Worm (Caenorhabditis elegans): ENCODE results near the gene K08A2.2.

Gene K08A2.2

ce11 chrII:2976597-2976996 is 14.8 kb upstream of the K08A2.2 start, which contains the start of gene nhr-88 (continued):
- TF ChIP-seq C34F6.9 (tag; optimal IDR thresholded peaks at IDR 0.05) (peak; percentile 4), sma-9 (GFP tag; optimal IDR thresholded peaks at IDR 0.05) (peak; percentile 31), sma-9 (tag; optimal IDR thresholded peaks at IDR 0.05) (no peak), aly-2 (tag; optimal IDR thresholded peaks at IDR 0.05) (no peak)

- TF ChIP-seq fos-1 (tag; optimal IDR thresholded peaks at IDR 0.05) (no peak), blmp-1 (tag; optimal IDR thresholded peaks at IDR 0.05; ENCODE audit: insufficient read depth) (peak; percentile 75)
These were observed 13.8 kb upstream of the K08A2.2 start for ce11 chrII:2977652-2978051.

- TF ChIP-seq ama-1 (optimal IDR thresholded peaks at IDR 0.05), result no peak
- no peak for TF ChIP-seq gmeb-1 (tag; optimal IDR thresholded peaks at IDR 0.05)
- no peak for TF ChIP-seq ztf-11 (tag; optimal IDR thresholded peaks at IDR 0.05)
- TF ChIP-seq mbf-1 (tag; optimal IDR thresholded peaks at IDR 0.05), result no peak
- TF ChIP-seq elt-1 (tag; optimal IDR thresholded peaks at IDR 0.05), result no peak
- no peak for TF ChIP-seq aly-2 (tag; optimal IDR thresholded peaks at IDR 0.05)
- no peak for TF ChIP-seq nhr-77 (tag; optimal IDR thresholded peaks at IDR 0.05)
- TF ChIP-seq peb-1 (tag; optimal IDR thresholded peaks at IDR 0.05), result no peak
- no peak for TF ChIP-seq skn-1 (tag; optimal IDR thresholded peaks at IDR 0.05)
- TF ChIP-seq nhr-10 (tag; optimal IDR thresholded peaks at IDR 0.05), result no peak
- no peak for TF ChIP-seq nhr-129 (tag; optimal IDR thresholded peaks at IDR 0.05)
- TF ChIP-seq nhr-25 (tag; optimal IDR thresholded peaks at IDR 0.05), result no peak
- TF ChIP-seq sem-4 (tag; optimal IDR thresholded peaks at IDR 0.05), result no peak
- TF ChIP-seq fos-1 (tag; optimal IDR thresholded peaks at IDR 0.05), result no peak
- TF ChIP-seq ceh-82 (tag; optimal IDR thresholded peaks at IDR 0.05), result no peak
- no peak for TF ChIP-seq nhr-12 (tag; optimal IDR thresholded peaks at IDR 0.05)
- TF ChIP-seq unc-39 (tag; optimal IDR thresholded peaks at IDR 0.05), result no peak
- TF ChIP-seq lin-13 (GFP tag; optimal IDR thresholded peaks at IDR 0.05), result no peak
- no peak for TF ChIP-seq zag-1 (tag; optimal IDR thresholded peaks at IDR 0.05)
- TF ChIP-seq ztf-4 (tag; optimal IDR thresholded peaks at IDR 0.05), result no peak
These were observed 12.3 kb upstream of the K08A2.2 start for ce11 chrII:2979061-2979460.

ce11 chrII:2984383-2984782 is 7.0 kb upstream of the K08A2.2 start:
- TF ChIP-seq crh-2 (tag; optimal IDR thresholded peaks at IDR 0.05), result no peak
- TF ChIP-seq aly-2 (tag; optimal IDR thresholded peaks at IDR 0.05), result no peak
- no peak for TF ChIP-seq egl-27 (tag; optimal IDR thresholded peaks at IDR 0.05)
- no peak for TF ChIP-seq ama-1 (optimal IDR thresholded peaks at IDR 0.05)
- TF ChIP-seq lin-13 (GFP tag; optimal IDR thresholded peaks at IDR 0.05), result no peak

ce11 chrII:2985446-2985845 is 6.0 kb upstream of the K08A2.2 start:
- TF ChIP-seq R02D3.7 (tag; optimal IDR thresholded peaks at IDR 0.05) (no peak), ceh-82 (tag; optimal IDR thresholded peaks at IDR 0.05) (no peak), mbf-1 (tag; optimal IDR thresholded peaks at IDR 0.05) (no peak), sma-9 (GFP tag; optimal IDR thresholded peaks at IDR 0.05) (no peak), sma-9 (tag; optimal IDR thresholded peaks at IDR 0.05) (no peak), lin-11 (tag; optimal IDR thresholded peaks at IDR 0.05) (no peak), mdl-1 (tag; optimal IDR thresholded peaks at IDR 0.05) (no peak), lin-39 (tag; optimal IDR thresholded peaks at IDR 0.05) (no peak), aly-2 (tag; optimal IDR thresholded peaks at IDR 0.05) (no peak), sem-4 (tag; optimal IDR thresholded peaks at IDR 0.05) (no peak), nhr-25 (tag; optimal IDR thresholded peaks at IDR 0.05) (no peak), gmeb-1 (tag; optimal IDR thresholded peaks at IDR 0.05) (no peak), egl-27 (tag; optimal IDR thresholded peaks at IDR 0.05) (no peak), Y55F3AM.14 (GFP tag; optimal IDR thresholded peaks at IDR 0.05) (no peak)

- TF ChIP-seq snpc-4 (tag; optimal IDR thresholded peaks at IDR 0.05) (no peak), ceh-16 (tag; optimal IDR thresholded peaks at IDR 0.05) (no peak), mab-5 (tag; optimal IDR thresholded peaks at IDR 0.05) (no peak), nhr-129 (tag; optimal IDR thresholded peaks at IDR 0.05) (no peak), crh-2 (tag; optimal IDR thresholded peaks at IDR 0.05) (no peak), elt-1 (tag; optimal IDR thresholded peaks at IDR 0.05) (no peak), unc-62 (GFP tag; optimal IDR thresholded peaks at IDR 0.05) (no peak), ama-1 (optimal IDR thresholded peaks at IDR 0.05) (no peak), R02D3.7 (tag; optimal IDR thresholded peaks at IDR 0.05) (no peak)
These were observed 5.4 kb upstream of the K08A2.2 start for ce11 chrII:2985935-2986498.

Data from whole organism, L2 larva.